Worm (Caenorhabditis elegans) whole organism, late embryonic: ENCODE data around the gene sma-9.

Source experiments
- C08G9.2 ChIP-seq: sonication (generic microtip); optimal IDR thresholded peaks from 2 replicates; lab custom pipeline; 2016; ENCODE audit warnings: mild to moderate bottlenecking, missing genetic modification characterization, moderate library complexity, missing compliant biosample characterization
- K09A11.1 ChIP-seq: sonication (generic microtip); optimal IDR thresholded peaks from 2 replicates; lab custom pipeline; 2017; ENCODE audit warnings: antibody characterized with exemption, mild to moderate bottlenecking, missing genetic modification characterization, missing compliant biosample characterization; ENCODE audit not compliant: insufficient read depth
- T23F11.4 ChIP-seq: fragments of 200-800 bp; sonication (Bioruptor generic); optimal IDR thresholded peaks from 2 replicates; lab custom pipeline; 2018; ENCODE audit warnings: mild to moderate bottlenecking, missing genetic modification characterization, missing compliant biosample characterization
- ceh-14 ChIP-seq: sonication (generic microtip); optimal IDR thresholded peaks from 2 replicates; lab custom pipeline; 2016; ENCODE audit warnings: missing genotype, missing genetic modification characterization, missing compliant biosample characterization
- ceh-18 ChIP-seq: sonication (generic microtip); optimal IDR thresholded peaks from 2 replicates; lab custom pipeline; 2016; ENCODE audit warnings: missing genetic modification characterization, missing compliant biosample characterization
- ceh-19 ChIP-seq: fragments of 200-800 bp; sonication (Bioruptor generic); optimal IDR thresholded peaks from 2 replicates; lab custom pipeline; 2018; ENCODE audit warnings: mild to moderate bottlenecking, missing genetic modification characterization, missing compliant biosample characterization
- ceh-2 ChIP-seq: sonication (generic microtip); optimal IDR thresholded peaks from 2 replicates; lab custom pipeline; 2016; ENCODE audit warnings: missing genotype, missing genetic modification characterization, missing compliant biosample characterization
- ceh-24 ChIP-seq: sonication (generic microtip); optimal IDR thresholded peaks from 2 replicates; lab custom pipeline; 2016; ENCODE audit warnings: mild to moderate bottlenecking, missing genetic modification characterization, missing compliant biosample characterization
- ceh-30 ChIP-seq: fragments of 150-350 bp; optimal IDR thresholded peaks from 2 replicates; lab custom pipeline; 2014; ENCODE audit warnings: missing biosample characterization, missing genetic modification characterization
- ceh-31 ChIP-seq: sonication (generic microtip); optimal IDR thresholded peaks from 2 replicates; lab custom pipeline; 2016; ENCODE audit warnings: missing genetic modification characterization, missing compliant biosample characterization
- ceh-6 ChIP-seq: fragments of 200-800 bp; sonication (Bioruptor generic); optimal IDR thresholded peaks from 2 replicates; lab custom pipeline; 2018; ENCODE audit warnings: mild to moderate bottlenecking, missing genetic modification characterization, missing compliant biosample characterization
- ceh-9 ChIP-seq: sonication (generic microtip); optimal IDR thresholded peaks from 2 replicates; lab custom pipeline; 2016; ENCODE audit warnings: mild to moderate bottlenecking, missing genetic modification characterization, inconsistent platforms, missing compliant biosample characterization
- che-1 ChIP-seq: sonication (generic microtip); optimal IDR thresholded peaks from 2 replicates; lab custom pipeline; 2016; ENCODE audit warnings: mild to moderate bottlenecking, missing genetic modification characterization, missing compliant biosample characterization
- dmd-4 ChIP-seq: sonication (generic microtip); optimal IDR thresholded peaks from 2 replicates; lab custom pipeline; 2016; ENCODE audit warnings: borderline replicate concordance, missing genetic modification characterization, missing compliant biosample characterization
- dve-1 ChIP-seq: sonication (generic microtip); optimal IDR thresholded peaks from 2 replicates; lab custom pipeline; 2017; ENCODE audit warnings: antibody characterized with exemption, mild to moderate bottlenecking, missing genetic modification characterization, missing compliant biosample characterization
- elt-2 ChIP-seq: sonication (generic microtip); optimal IDR thresholded peaks from 2 replicates; lab custom pipeline; 2016; ENCODE audit warnings: missing genetic modification reagents, missing genetic modification characterization, missing compliant biosample characterization
- elt-4 ChIP-seq: sonication (generic microtip); optimal IDR thresholded peaks from 2 replicates; lab custom pipeline; 2016; ENCODE audit warnings: missing genetic modification characterization, missing compliant biosample characterization
- ets-4 ChIP-seq: sonication (generic microtip); optimal IDR thresholded peaks from 2 replicates; lab custom pipeline; 2016; ENCODE audit warnings: missing genetic modification characterization, missing compliant biosample characterization
- eyg-1 ChIP-seq: sonication (generic microtip); optimal IDR thresholded peaks from 2 replicates; lab custom pipeline; 2016; ENCODE audit warnings: missing genotype, missing genetic modification characterization, missing compliant biosample characterization
- fkh-6 ChIP-seq: sonication (generic microtip); optimal IDR thresholded peaks from 2 replicates; lab custom pipeline; 2016; ENCODE audit warnings: missing genetic modification characterization, missing compliant biosample characterization
- gmeb-2 ChIP-seq: sonication (generic microtip); optimal IDR thresholded peaks from 2 replicates; lab custom pipeline; 2016; ENCODE audit warnings: missing genetic modification characterization, inconsistent platforms, missing compliant biosample characterization
- hlh-30 ChIP-seq: sonication (generic microtip); optimal IDR thresholded peaks from 2 replicates; lab custom pipeline; 2017; ENCODE audit warnings: antibody characterized with exemption, missing genetic modification characterization, missing compliant biosample characterization; ENCODE audit not compliant: insufficient read depth
- hlh-6 ChIP-seq: sonication (generic microtip); optimal IDR thresholded peaks from 2 replicates; lab custom pipeline; 2016; ENCODE audit warnings: missing genotype, missing genetic modification characterization, missing compliant biosample characterization
- hlh-8 ChIP-seq: sonication (generic microtip); optimal IDR thresholded peaks from 2 replicates; lab custom pipeline; 2016; ENCODE audit warnings: missing genotype, missing genetic modification characterization, missing compliant biosample characterization
- mec-3 ChIP-seq: sonication (generic microtip); optimal IDR thresholded peaks from 2 replicates; lab custom pipeline; 2016; ENCODE audit warnings: borderline replicate concordance, missing genetic modification characterization, missing compliant biosample characterization
- npax-4 ChIP-seq: sonication (generic microtip); optimal IDR thresholded peaks from 2 replicates; lab custom pipeline; 2016; ENCODE audit warnings: missing genetic modification characterization, missing compliant biosample characterization
- odd-2 ChIP-seq: sonication (generic microtip); optimal IDR thresholded peaks from 2 replicates; lab custom pipeline; 2017; ENCODE audit warnings: antibody characterized with exemption, mild to moderate bottlenecking, missing genetic modification characterization, missing compliant biosample characterization
- pag-3 ChIP-seq: sonication (generic microtip); optimal IDR thresholded peaks from 2 replicates; lab custom pipeline; 2016; ENCODE audit warnings: missing compliant biosample characterization, missing genetic modification characterization, borderline replicate concordance
- pat-9 ChIP-seq: fragments of 200-800 bp; sonication (Bioruptor generic); optimal IDR thresholded peaks from 2 replicates; lab custom pipeline; 2018; ENCODE audit warnings: mild to moderate bottlenecking, missing genetic modification characterization, moderate library complexity, missing compliant biosample characterization
- pha-4 ChIP-seq: fragments of 150-350 bp; optimal IDR thresholded peaks from 2 replicates; lab custom pipeline; 2018; ENCODE audit warnings: missing biosample characterization, missing genetic modification reagents, missing genetic modification characterization
- sdc-2 ChIP-seq: sonication (generic microtip); optimal IDR thresholded peaks from 2 replicates; lab custom pipeline; 2016; ENCODE audit warnings: missing genotype, missing genetic modification characterization, missing compliant biosample characterization
- syd-9 ChIP-seq: sonication (generic microtip); optimal IDR thresholded peaks from 2 replicates; lab custom pipeline; 2016; ENCODE audit warnings: mild to moderate bottlenecking, missing genetic modification characterization, moderate library complexity, missing compliant biosample characterization
- tbx-7 ChIP-seq: sonication (generic microtip); optimal IDR thresholded peaks from 2 replicates; lab custom pipeline; 2016; ENCODE audit warnings: missing genotype, missing genetic modification characterization, missing compliant biosample characterization

sma-9 gene

ce11 chrX:10746388-10746787 lies 22.7 kb upstream of the sma-9 start, which contains the start of gene R07A4.2:
Gene R07A4.2 (minus strand): TSS chrX:10746488.
- TF ChIP-seq ceh-30 (tag; lab: Kevin White, UChicago) (no peak), ceh-31 (tag; lab: Kevin White, UChicago) (no peak), K09A11.1 (tag; lab: Kevin White, UChicago) (no peak), T23F11.4 (GFP tag; lab: Kevin White, UChicago) (no peak), elt-4 (no peak), mec-3 (no peak), ceh-9 (tag; lab: Kevin White, UChicago) (no peak)

ce11 chrX:10748145-10748544 lies 20.9 kb upstream of the sma-9 start:
- TF ChIP-seq C08G9.2 (tag; lab: Kevin White, UChicago) (no peak), ceh-2 (tag; lab: Kevin White, UChicago) (no peak), npax-4 (tag; lab: Kevin White, UChicago) (no peak), ceh-6 (no peak), che-1 (tag; lab: Kevin White, UChicago) (no peak), odd-2 (tag; lab: Kevin White, UChicago) (no peak), ceh-14 (no peak), mec-3 (no peak), pat-9 (tag; lab: Kevin White, UChicago) (no peak), dmd-4 (tag; lab: Kevin White, UChicago) (no peak), gmeb-2 (no peak), ceh-31 (tag; lab: Kevin White, UChicago) (no peak), pha-4 (tag; lab: Kevin White, UChicago) (no peak), hlh-6 (no peak), syd-9 (tag; lab: Kevin White, UChicago) (no peak)
- TF ChIP-seq, all 69 proteins: peak for 0

- no peak for TF ChIP-seq hlh-8
- no peak for TF ChIP-seq ceh-30 (tag; lab: Kevin White, UChicago)
- no peak for TF ChIP-seq dve-1 (tag; lab: Kevin White, UChicago)
- TF ChIP-seq pat-9 (tag; lab: Kevin White, UChicago), result no peak
- TF ChIP-seq gmeb-2, result no peak
- TF ChIP-seq pag-3 (tag; lab: Kevin White, UChicago), result no peak
- no peak for TF ChIP-seq hlh-30 (tag; lab: Kevin White, UChicago)
- no peak for TF ChIP-seq ets-4 (tag; lab: Kevin White, UChicago)
- TF ChIP-seq ceh-19 (GFP tag; lab: Kevin White, UChicago), result no peak
- TF ChIP-seq, all 69 proteins: peak for 0
Observed at ce11 chrX:10753403-10753802, 15.7 kb upstream of the sma-9 start, which contains the start of gene R07A4.3. Gene R07A4.3 (plus strand): TSS chrX:10753703.

ce11 chrX:10754532-10754931 lies 14.6 kb upstream of the sma-9 start:
- TF ChIP-seq elt-2, result peak; percentile 95
- no peak for TF ChIP-seq T23F11.4 (GFP tag; lab: Kevin White, UChicago)

ce11 chrX:10756185-10756584 lies 12.9 kb upstream of the sma-9 start:
- TF ChIP-seq ets-4 (tag; lab: Kevin White, UChicago), result no peak
- TF ChIP-seq sdc-2 (tag; lab: Kevin White, UChicago), result peak; percentile 94
- TF ChIP-seq, all 69 proteins: peak for 1

ce11 chrX:10757608-10758007 lies 11.5 kb upstream of the sma-9 start, which contains the start of gene R07A4.4:
Gene R07A4.4 (minus strand): TSS chrX:10757708.
- TF ChIP-seq fkh-6 (no peak), tbx-7 (no peak), ceh-18 (tag; lab: Kevin White, UChicago) (no peak), ceh-24 (tag; lab: Kevin White, UChicago) (no peak), pat-9 (tag; lab: Kevin White, UChicago) (no peak), mec-3 (no peak), eyg-1 (tag; lab: Kevin White, UChicago) (no peak)
